Fruit fly (Drosophila melanogaster) whole organism, embryonic: ENCODE data around the gene CG15717.
A peak's percentile ranks its signal among the peaks of the same experiment; 100 is the strongest.

ENCODE experiments used
- Aef1 ChIP-seq: fragments of 200-800 bp; sonication (Bioruptor generic); IDR thresholded peaks from 3 replicates; pipeline ENCODE4 v1.3.6; 2022; ENCODE audit warnings: missing biosample characterization, missing genetic modification characterization
- Atf3 ChIP-seq: fragments of 200-800 bp; sonication (Bioruptor generic); optimal IDR thresholded peaks from 3 replicates; lab custom pipeline; 2016; ENCODE audit warnings: missing biosample characterization, missing genetic modification characterization
- Bgb ChIP-seq: fragments of 200-800 bp; sonication (Bioruptor generic); IDR thresholded peaks from 2 replicates; pipeline ENCODE4 v1.3.6; 2022; ENCODE audit warnings: missing biosample characterization, missing genetic modification characterization; ENCODE audit not compliant: partially characterized antibody
- Blimp-1 ChIP-seq: fragments of 200-800 bp; sonication (Bioruptor generic); optimal IDR thresholded peaks from 3 replicates; lab custom pipeline; 2018; ENCODE audit warnings: missing biosample characterization, missing genetic modification characterization, mild to moderate bottlenecking, moderate library complexity, missing genetic modification reagents
- CG10959 ChIP-seq: fragments of 200-800 bp; sonication (Bioruptor generic); IDR thresholded peaks from 2 replicates; pipeline ENCODE4 v1.3.6; 2022; ENCODE audit warnings: missing biosample characterization, missing genetic modification characterization
- CG11560 ChIP-seq: fragments of 200-800 bp; sonication (Bioruptor generic); IDR thresholded peaks from 3 replicates; pipeline ENCODE4 v1.3.6; 2022; ENCODE audit warnings: missing biosample characterization, missing genetic modification characterization
- CG12299 ChIP-seq: fragments of 200-800 bp; sonication (Bioruptor generic); optimal IDR thresholded peaks from 2 replicates; lab custom pipeline; 2018; ENCODE audit warnings: missing biosample characterization, mild to moderate bottlenecking, missing genetic modification characterization
- CG13624 ChIP-seq: fragments of 200-800 bp; sonication (Bioruptor generic); optimal IDR thresholded peaks from 2 replicates; lab custom pipeline; 2016; ENCODE audit warnings: missing biosample characterization, missing genetic modification characterization
- CG16813 ChIP-seq: fragments of 200-800 bp; sonication (Bioruptor generic); IDR thresholded peaks from 3 replicates; pipeline ENCODE4 v1.3.6; 2022; ENCODE audit warnings: missing biosample characterization, missing genetic modification characterization; ENCODE audit not compliant: partially characterized antibody
- CG17328 ChIP-seq: fragments of 200-800 bp; sonication (Bioruptor generic); IDR thresholded peaks from 2 replicates; pipeline ENCODE4 v1.3.6; 2022; ENCODE audit warnings: missing biosample characterization, missing genetic modification characterization
- CG2202 ChIP-seq: fragments of 200-800 bp; sonication (Bioruptor generic); optimal IDR thresholded peaks from 2 replicates; lab custom pipeline; 2018; ENCODE audit warnings: missing biosample characterization, mild to moderate bottlenecking, missing genetic modification characterization
- CG2889 ChIP-seq: fragments of 200-800 bp; sonication (Bioruptor generic); IDR thresholded peaks from 3 replicates; pipeline ENCODE4 v1.3.6; 2022; ENCODE audit warnings: missing biosample characterization, missing genetic modification characterization
- CG3407 ChIP-seq: fragments of 200-800 bp; sonication (Bioruptor generic); optimal IDR thresholded peaks from 2 replicates; lab custom pipeline; 2018; ENCODE audit warnings: missing biosample characterization, mild to moderate bottlenecking, missing genetic modification characterization
- CG34422 ChIP-seq: fragments of 200-800 bp; sonication (Bioruptor generic); IDR thresholded peaks from 3 replicates; pipeline ENCODE4 v1.3.6; 2022; ENCODE audit warnings: missing biosample characterization, missing genetic modification characterization
- CG43689 ChIP-seq: fragments of 200-800 bp; sonication (Bioruptor generic); IDR thresholded peaks from 2 replicates; pipeline ENCODE4 v1.3.6; 2022; ENCODE audit warnings: missing biosample characterization, missing genetic modification characterization
- CG6272 ChIP-seq: fragments of 200-800 bp; sonication (Bioruptor generic); IDR thresholded peaks from 2 replicates; pipeline ENCODE4 v1.3.6; 2022; ENCODE audit warnings: missing biosample characterization, missing genetic modification characterization
- CG8290 ChIP-seq, 3 experiments: fragments of 200-800 bp; sonication (Bioruptor generic); optimal IDR thresholded peaks; 2 replicates each; lab custom pipeline; 2016 to 2019; ENCODE audit warnings: missing biosample characterization in 3 of 3, missing genetic modification characterization in 3 of 3, mild to moderate bottlenecking in 2 of 3, moderate library complexity in 1 of 3
- CG8478 ChIP-seq: fragments of >200 bp; optimal IDR thresholded peaks from 2 replicates; lab custom pipeline; 2018
- CG9797 ChIP-seq: fragments of 200-800 bp; sonication (Bioruptor generic); optimal IDR thresholded peaks from 3 replicates; lab custom pipeline; 2018; ENCODE audit warnings: missing biosample characterization, mild to moderate bottlenecking, missing genetic modification characterization
- CTCF ChIP-seq: fragments of 200-800 bp; sonication (Bioruptor generic); optimal IDR thresholded peaks from 2 replicates; lab custom pipeline; 2017; ENCODE audit warnings: missing biosample characterization, mild to moderate bottlenecking, missing genetic modification characterization, moderate library complexity
- CkIIα-i1 ChIP-seq: fragments of 200-800 bp; sonication (Bioruptor generic); IDR thresholded peaks from 2 replicates; pipeline ENCODE4 v1.3.6; 2022; ENCODE audit warnings: missing biosample characterization, missing genetic modification characterization
- D19A ChIP-seq: fragments of 200-800 bp; optimal IDR thresholded peaks from 3 replicates; lab custom pipeline; 2019; ENCODE audit warnings: missing biosample characterization, mild to moderate bottlenecking, missing genetic modification characterization, moderate library complexity
- D19B ChIP-seq: fragments of 200-800 bp; sonication (Bioruptor generic); optimal IDR thresholded peaks from 2 replicates; lab custom pipeline; 2017; ENCODE audit warnings: missing biosample characterization, mild to moderate bottlenecking, missing genetic modification characterization
- Dek ChIP-seq: fragments of 200-800 bp; sonication (Bioruptor generic); optimal IDR thresholded peaks from 3 replicates; lab custom pipeline; 2019; ENCODE audit warnings: missing biosample characterization, mild to moderate bottlenecking, missing genetic modification characterization, moderate library complexity
- Dref ChIP-seq: fragments of 200-800 bp; sonication (Bioruptor generic); IDR thresholded peaks from 2 replicates; pipeline ENCODE4 v1.3.6; 2022; ENCODE audit warnings: missing biosample characterization, missing genetic modification characterization
- Gug ChIP-seq: fragments of 200-800 bp; sonication (Bioruptor generic); IDR thresholded peaks from 4 replicates; pipeline ENCODE4 v1.3.6; 2022; ENCODE audit warnings: missing biosample characterization, missing genetic modification characterization
- HLH3B ChIP-seq: fragments of 200-800 bp; sonication (Bioruptor generic); IDR thresholded peaks from 2 replicates; pipeline ENCODE4 v1.3.6; 2022; ENCODE audit warnings: missing biosample characterization, missing genetic modification characterization
- HLH4C ChIP-seq: fragments of 200-800 bp; sonication (Bioruptor generic); IDR thresholded peaks from 3 replicates; pipeline ENCODE4 v1.3.6; 2022; ENCODE audit warnings: missing biosample characterization, missing genetic modification characterization; ENCODE audit not compliant: partially characterized antibody
- HmgD ChIP-seq: fragments of 200-800 bp; sonication (Bioruptor generic); optimal IDR thresholded peaks from 3 replicates; lab custom pipeline; 2016; ENCODE audit warnings: missing biosample characterization, missing genetic modification characterization
- NC2α ChIP-seq: fragments of 200-800 bp; sonication (Bioruptor generic); optimal IDR thresholded peaks from 2 replicates; lab custom pipeline; 2016; ENCODE audit warnings: missing biosample characterization, missing genetic modification characterization
- Oaz ChIP-seq: fragments of 200-800 bp; sonication (Bioruptor generic); IDR thresholded peaks from 2 replicates; pipeline ENCODE4 v1.3.6; 2022; ENCODE audit warnings: missing biosample characterization, missing genetic modification characterization
- Oli ChIP-seq: fragments of 200-800 bp; sonication (Bioruptor generic); optimal IDR thresholded peaks from 2 replicates; lab custom pipeline; 2018; ENCODE audit warnings: missing biosample characterization, mild to moderate bottlenecking, missing genetic modification characterization, moderate library complexity
- Spps ChIP-seq: fragments of 200-800 bp; sonication (Bioruptor generic); optimal IDR thresholded peaks from 2 replicates; lab custom pipeline; 2018; ENCODE audit warnings: missing biosample characterization, mild to moderate bottlenecking, missing genetic modification characterization
- abd-A ChIP-seq: fragments of 200-800 bp; sonication (Bioruptor generic); optimal IDR thresholded peaks from 3 replicates; lab custom pipeline; 2019; ENCODE audit warnings: missing biosample characterization, mild to moderate bottlenecking, missing genetic modification characterization, moderate library complexity
- disco-r ChIP-seq: fragments of 200-800 bp; sonication (Bioruptor generic); optimal IDR thresholded peaks from 2 replicates; lab custom pipeline; 2016; ENCODE audit warnings: missing biosample characterization, missing genetic modification characterization
- en ChIP-seq: fragments of 200-800 bp; sonication (Bioruptor generic); optimal IDR thresholded peaks from 2 replicates; lab custom pipeline; 2016; ENCODE audit warnings: missing biosample characterization, missing genetic modification characterization
- esg ChIP-seq: fragments of 200-800 bp; sonication (Bioruptor generic); conservative IDR thresholded peaks from 2 replicates; pipeline ENCODE4 v1.3.6; 2022; ENCODE audit warnings: missing biosample characterization, missing genetic modification characterization
- ewg ChIP-seq: fragments of 200-800 bp; sonication (Bioruptor generic); optimal IDR thresholded peaks from 3 replicates; lab custom pipeline; 2017; ENCODE audit warnings: mild to moderate bottlenecking, missing biosample characterization, missing genetic modification reagents, missing genetic modification characterization
- exex ChIP-seq: fragments of 200-800 bp; sonication (Bioruptor generic); optimal IDR thresholded peaks from 4 replicates; lab custom pipeline; 2018; ENCODE audit warnings: missing biosample characterization, mild to moderate bottlenecking, missing genetic modification characterization, moderate library complexity
- jigr1 ChIP-seq: fragments of 200-800 bp; sonication (Bioruptor generic); IDR thresholded peaks from 3 replicates; pipeline ENCODE4 v1.3.6; 2022; ENCODE audit warnings: missing biosample characterization, missing genetic modification characterization
- lmd ChIP-seq: fragments of 200-800 bp; sonication (Bioruptor generic); IDR thresholded peaks from 2 replicates; pipeline ENCODE4 v1.3.6; 2022; ENCODE audit warnings: missing biosample characterization, missing genetic modification characterization
- maf-S ChIP-seq: fragments of 200-800 bp; sonication (Bioruptor generic); optimal IDR thresholded peaks from 2 replicates; lab custom pipeline; 2016; ENCODE audit warnings: missing biosample characterization, missing genetic modification characterization
- nerfin-2 ChIP-seq: fragments of 200-800 bp; sonication (Bioruptor generic); IDR thresholded peaks from 2 replicates; pipeline ENCODE4 v1.3.6; 2022; ENCODE audit warnings: missing biosample characterization, missing genetic modification characterization; ENCODE audit not compliant: partially characterized antibody
- org-1 ChIP-seq: fragments of 200-800 bp; sonication (Bioruptor generic); optimal IDR thresholded peaks from 2 replicates; lab custom pipeline; 2017; ENCODE audit warnings: missing biosample characterization, missing genetic modification characterization
- pzg ChIP-seq: fragments of 200-800 bp; sonication (Bioruptor generic); optimal IDR thresholded peaks from 3 replicates; lab custom pipeline; 2018; ENCODE audit warnings: missing biosample characterization, mild to moderate bottlenecking, missing genetic modification characterization, moderate library complexity
- sisA ChIP-seq: fragments of 200-800 bp; sonication (Bioruptor generic); IDR thresholded peaks from 2 replicates; pipeline ENCODE4 v1.3.6; 2022; ENCODE audit warnings: missing biosample characterization, missing genetic modification characterization
- slp2 ChIP-seq: fragments of 200-800 bp; sonication (Bioruptor generic); optimal IDR thresholded peaks from 2 replicates; lab custom pipeline; 2016; ENCODE audit warnings: missing biosample characterization, missing genetic modification characterization
- ssp ChIP-seq: fragments of 200-800 bp; sonication (Bioruptor generic); IDR thresholded peaks from 2 replicates; pipeline ENCODE4 v1.3.6; 2022; ENCODE audit warnings: missing biosample characterization, missing genetic modification characterization
- stwl ChIP-seq: fragments of 200-800 bp; sonication (Bioruptor generic); optimal IDR thresholded peaks from 3 replicates; lab custom pipeline; 2018; ENCODE audit warnings: missing biosample characterization, mild to moderate bottlenecking, missing genetic modification characterization, moderate library complexity
- tll ChIP-seq, 2 experiments: fragments of 200-800 bp in 1 of 2; fragments of >200 bp in 1 of 2; sonication (Bioruptor generic) in 1 of 2; optimal IDR thresholded peaks; 2 replicates each; lab custom pipeline; 2017 to 2019; ENCODE audit warnings: missing biosample characterization in 2 of 2, missing genetic modification characterization in 2 of 2, mild to moderate bottlenecking in 1 of 2, moderate library complexity in 1 of 2
- toy ChIP-seq: fragments of 200-800 bp; sonication (Bioruptor generic); IDR thresholded peaks from 2 replicates; pipeline ENCODE4 v1.3.6; 2022; ENCODE audit warnings: missing biosample characterization, missing genetic modification characterization
- twi ChIP-seq: fragments of 200-800 bp; optimal IDR thresholded peaks from 2 replicates; lab custom pipeline; 2019; ENCODE audit warnings: missing biosample characterization, mild to moderate bottlenecking, missing genetic modification characterization, moderate library complexity

Gene CG15717

DNA sequence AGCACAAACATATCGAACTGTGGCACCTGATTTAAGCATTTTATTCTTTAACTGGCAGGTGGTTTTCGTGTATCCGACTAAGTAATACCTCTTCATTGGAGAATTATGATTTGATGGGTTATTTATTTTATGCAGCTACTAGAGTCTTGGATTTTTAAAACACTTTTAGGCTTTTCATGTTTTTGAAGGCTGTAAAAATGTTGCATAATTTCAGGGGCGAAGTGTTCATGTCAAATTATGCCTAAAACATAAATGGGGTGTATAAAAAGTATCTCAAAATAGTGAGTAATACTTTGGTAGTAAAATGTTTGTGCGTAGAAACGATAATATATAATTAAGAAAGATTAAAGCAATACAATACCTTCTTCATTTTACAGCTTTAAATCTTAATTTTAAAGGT, 6.1 kb downstream of the CG15717 start:
- TF ChIP-seq CG9797 (GFP tag; lab: Kevin White, UChicago) (no peak), CG3407 (GFP tag; lab: Kevin White, UChicago) (no peak), Atf3 (no peak), maf-S (GFP tag; lab: Kevin White, UChicago) (no peak), slp2 (GFP tag; lab: Kevin White, UChicago) (no peak), esg (GFP tag; lab: Robert Waterston, UW) (no peak), en (no peak), CG8478 (lab: Kevin White, UChicago) (no peak), exex (no peak), tll (GFP tag; optimal IDR thresholded peaks at IDR 0.05; lab: Kevin White, UChicago) (no peak), Blimp-1 (GFP tag; lab: Kevin White, UChicago) (no peak), Dek (tag; lab: Kevin White, UChicago) (peak; percentile 13), disco-r (GFP tag; lab: Kevin White, UChicago) (no peak), stwl (tag; lab: Kevin White, UChicago) (peak; percentile 25), org-1 (GFP tag; lab: Kevin White, UChicago) (no peak), CkIIα-i1 (no peak), CG16813 (GFP tag; lab: Robert Waterston, UW) (0 out of 3 replicates have a peak, but pooled peaks have one; percentile 6), HmgD (GFP tag; lab: Kevin White, UChicago) (no peak), NC2α (GFP tag; lab: Kevin White, UChicago) (no peak), lmd (GFP tag; lab: Robert Waterston, UW) (no peak), CG43689 (GFP tag; lab: Robert Waterston, UW) (no peak), pzg (GFP tag; lab: Kevin White, UChicago) (no peak), Gug (GFP tag; lab: Robert Waterston, UW) (no peak), CG6272 (GFP tag; lab: Robert Waterston, UW) (no peak), CG13624 (GFP tag; lab: Kevin White, UChicago) (no peak), Oli (tag; lab: Kevin White, UChicago) (no peak), sisA (GFP tag; lab: Robert Waterston, UW) (no peak), Spps (no peak), D19A (peak; percentile 7), ssp (GFP tag; lab: Robert Waterston, UW) (no peak), Dref (no peak), CTCF (GFP tag; lab: Kevin White, UChicago) (peak; percentile 64), CG2202 (tag; lab: Kevin White, UChicago) (no peak), Oaz (GFP tag; lab: Robert Waterston, UW) (no peak), toy (GFP tag; lab: Robert Waterston, UW) (no peak), CG12299 (tag; lab: Kevin White, UChicago) (no peak), CG2889 (GFP tag; lab: Robert Waterston, UW) (no peak), CG17328 (GFP tag; lab: Robert Waterston, UW) (no peak), CG10959 (GFP tag; lab: Robert Waterston, UW) (no peak), nerfin-2 (GFP tag; lab: Robert Waterston, UW) (no peak), abd-A (tag; lab: Kevin White, UChicago) (no peak), HLH4C (GFP tag; lab: Robert Waterston, UW) (peak; percentile 44), Bgb (GFP tag; lab: Robert Waterston, UW) (0 out of 2 replicates have a peak, but pooled peaks have one; percentile 29), ewg (GFP tag; lab: Kevin White, UChicago) (no peak), Aef1 (GFP tag; lab: Robert Waterston, UW) (no peak), jigr1 (GFP tag; lab: Robert Waterston, UW) (no peak), CG11560 (tag; lab: Robert Waterston, UW) (no peak), D19B (GFP tag; lab: Kevin White, UChicago) (peak; percentile 43), CG8290 (GFP tag; optimal IDR thresholded peaks at IDR 0.05; lab: Kevin White, UChicago) (peak; percentile 0), CG8290 (tag; optimal IDR thresholded peaks at IDR 0.05; lab: Kevin White, UChicago) (peak in 1 of 2 experiments; percentile 11), twi (tag; lab: Kevin White, UChicago) (no peak), CG34422 (GFP tag; lab: Robert Waterston, UW) (no peak), HLH3B (GFP tag; lab: Robert Waterston, UW) (no peak)
